Worm (Caenorhabditis elegans): ENCODE data around the gene snu-13.

snu-13 gene

ce11 chrII:10658576-10659256 is at the start of gene snu-13, which contains the start of gene rsp-7:
Gene snu-13 (minus strand): TSS chrII:10658626.
Gene rsp-7 (plus strand): TSS chrII:10659206.
- TF ChIP-seq lin-15B (tag; optimal IDR thresholded peaks at IDR 0.05) = peak; percentile 64
- TF ChIP-seq zip-4 (GFP tag; optimal IDR thresholded peaks at IDR 0.05) = no peak
- peak; percentile 71 for TF ChIP-seq xbp-1 (tag; optimal IDR thresholded peaks at IDR 0.05)
- TF ChIP-seq mef-2 (tag; optimal IDR thresholded peaks at IDR 0.05) = no peak
- peak; percentile 85 for TF ChIP-seq lin-14 (GFP tag; optimal IDR thresholded peaks at IDR 0.05)
- peak; percentile 32 for TF ChIP-seq fkh-10 (GFP tag; optimal IDR thresholded peaks at IDR 0.05)
- TF ChIP-seq dsc-1 (tag; optimal IDR thresholded peaks at IDR 0.05) = peak; percentile 49
- TF ChIP-seq egl-27 (tag; optimal IDR thresholded peaks at IDR 0.05) = no peak
- TF ChIP-seq sup-37 (GFP tag; optimal IDR thresholded peaks at IDR 0.05) = no peak
- TF ChIP-seq C04F5.9 (tag; optimal IDR thresholded peaks at IDR 0.05) = no peak
- TF ChIP-seq pax-3 (tag; optimal IDR thresholded peaks at IDR 0.05) = no peak
- no peak for TF ChIP-seq nhr-28 (tag; optimal IDR thresholded peaks at IDR 0.05)
- no peak for TF ChIP-seq nhr-76 (tag; optimal IDR thresholded peaks at IDR 0.05)
- peak; percentile 16 for TF ChIP-seq isw-1 (GFP tag; IDR thresholded peaks at IDR 0.05)
- peak; percentile 39 for TF ChIP-seq snpc-4 (tag; optimal IDR thresholded peaks at IDR 0.05)
- no peak for TF ChIP-seq nhr-84 (tag; optimal IDR thresholded peaks at IDR 0.05)
- TF ChIP-seq fos-1 (tag; optimal IDR thresholded peaks at IDR 0.05) = no peak
- peak; percentile 23; the same call in 1 of the 2 replicates for TF ChIP-seq ceh-88 (GFP tag; IDR thresholded peaks at IDR 0.05)
- peak; percentile 62 for TF ChIP-seq rnt-1 (tag; optimal IDR thresholded peaks at IDR 0.05)
- peak; percentile 60 for TF ChIP-seq C16A3.4 (tag; optimal IDR thresholded peaks at IDR 0.05)
- no peak for TF ChIP-seq vab-15 (tag; optimal IDR thresholded peaks at IDR 0.05)
- no peak for TF ChIP-seq ztf-4 (tag; optimal IDR thresholded peaks at IDR 0.05)
- peak; percentile 84 for TF ChIP-seq pag-3 (tag; optimal IDR thresholded peaks at IDR 0.05; ENCODE audit: borderline replicate concordance, insufficient read depth)
- peak; percentile 53; the same call in 1 of the 2 replicates for TF ChIP-seq grh-1 (GFP tag; IDR thresholded peaks at IDR 0.05)
- TF ChIP-seq aly-2 (tag; optimal IDR thresholded peaks at IDR 0.05) = peak; percentile 37
- TF ChIP-seq F16B12.6 (tag; optimal IDR thresholded peaks at IDR 0.05) = peak; percentile 49
- no peak for TF ChIP-seq ceh-90 (tag; optimal IDR thresholded peaks at IDR 0.05)
- TF ChIP-seq ceh-63 (GFP tag; optimal IDR thresholded peaks at IDR 0.05) = no peak
- TF ChIP-seq C34B4.2 (tag; optimal IDR thresholded peaks at IDR 0.05) = no peak
- TF ChIP-seq pqm-1 (tag; optimal IDR thresholded peaks at IDR 0.05) = no peak
- no peak for TF ChIP-seq ces-1 (GFP tag; optimal IDR thresholded peaks at IDR 0.05)
- TF ChIP-seq egl-13 (tag; optimal IDR thresholded peaks at IDR 0.05) = peak; percentile 13
- peak; percentile 23 for TF ChIP-seq unc-86 (tag; optimal IDR thresholded peaks at IDR 0.05)
- peak; percentile 76 for TF ChIP-seq unc-130 (tag; optimal IDR thresholded peaks at IDR 0.05)
- peak; percentile 64 for TF ChIP-seq nhr-19 (GFP tag; conservative IDR thresholded peaks at IDR 0.05)
- no peak for TF ChIP-seq unc-98 (GFP tag; IDR thresholded peaks at IDR 0.05)
- TF ChIP-seq hlh-4 (tag; optimal IDR thresholded peaks at IDR 0.05) = no peak
- TF ChIP-seq hlh-17 (GFP tag; optimal IDR thresholded peaks at IDR 0.05; ENCODE audit: borderline replicate concordance) = no peak
- peak; percentile 78 for TF ChIP-seq skn-1 (tag; optimal IDR thresholded peaks at IDR 0.05)
- no peak for TF ChIP-seq unc-30 (tag; optimal IDR thresholded peaks at IDR 0.05)
- no peak for TF ChIP-seq ztf-11 (tag; optimal IDR thresholded peaks at IDR 0.05)
- peak in 1 of 2 experiments; percentile 44 for TF ChIP-seq mdl-1 (tag; optimal IDR thresholded peaks at IDR 0.05)
- no peak for TF ChIP-seq efl-3 (GFP tag; optimal IDR thresholded peaks at IDR 0.05)
- no peak for TF ChIP-seq zag-1 (tag; optimal IDR thresholded peaks at IDR 0.05)
- no peak for TF ChIP-seq lir-3 (tag; optimal IDR thresholded peaks at IDR 0.05; ENCODE audit: poor library complexity)
- peak; percentile 45 for TF ChIP-seq lin-13 (GFP tag; optimal IDR thresholded peaks at IDR 0.05)
- TF ChIP-seq dpl-1 (GFP tag; optimal IDR thresholded peaks at IDR 0.05) = peak; percentile 70 to 76 (median 76)
- TF ChIP-seq elt-2 (tag; optimal IDR thresholded peaks at IDR 0.05) = peak; percentile 10
- TF ChIP-seq nhr-47 (tag; optimal IDR thresholded peaks at IDR 0.05) = peak; percentile 68
- peak; percentile 46 to 76 (median 57) for TF ChIP-seq ceh-82 (tag; optimal IDR thresholded peaks at IDR 0.05)
- no peak for TF ChIP-seq lin-39 (tag; optimal IDR thresholded peaks at IDR 0.05)

All from whole organism, L1 larva.